Worm (Caenorhabditis elegans): ENCODE measurements around the gene T19D2.13.

DNA sequence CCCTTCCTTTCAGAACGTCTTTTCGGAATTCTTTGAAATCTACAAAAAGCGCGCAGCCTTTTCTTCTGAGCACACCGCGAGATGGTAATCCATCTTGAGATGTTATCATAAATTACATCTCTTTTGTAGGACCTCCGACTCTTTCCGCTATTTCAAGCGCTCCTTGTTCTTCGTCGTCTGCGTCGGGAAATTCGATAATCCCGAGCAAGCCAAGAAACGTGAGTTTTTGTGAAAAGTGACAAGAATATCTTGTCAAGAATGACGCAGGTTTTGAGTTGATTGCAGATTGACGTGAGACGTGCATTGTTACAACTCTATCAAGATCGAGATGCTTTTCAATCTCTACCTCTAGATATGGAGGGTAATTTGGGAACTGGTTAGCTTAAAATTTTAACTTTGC lies 18.2 kb upstream of the T19D2.13 start:
- no peak for TF ChIP-seq dao-5 (tag; optimal IDR thresholded peaks at IDR 0.05)
- TF ChIP-seq him-1 (tag; optimal IDR thresholded peaks at IDR 0.05) = no peak
- no peak for TF ChIP-seq W03F9.2 (tag; optimal IDR thresholded peaks at IDR 0.05)
